Worm (Caenorhabditis elegans) whole organism, L4 larva: ENCODE data around the gene F36D3.8.

ENCODE experiments used
- D1046.2 ChIP-seq: fragments of 200-800 bp; sonication (Bioruptor generic); IDR thresholded peaks from 2 replicates; pipeline ENCODE4 v1.3.6; 2022; ENCODE audit warnings: missing genetic modification characterization, missing compliant biosample characterization
- ama-1 ChIP-seq: fragments of 150-350 bp; optimal IDR thresholded peaks from 2 replicates; lab custom pipeline; 2014; ENCODE audit warnings: inconsistent platforms, mixed read lengths
- ceh-62 ChIP-seq: sonication (generic microtip); optimal IDR thresholded peaks from 2 replicates; lab custom pipeline; 2017; ENCODE audit warnings: missing biosample characterization, missing genetic modification characterization
- daf-8 ChIP-seq: fragments of 200-800 bp; sonication (Bioruptor generic); IDR thresholded peaks from 2 replicates; pipeline ENCODE4 v1.3.6; 2022; ENCODE audit warnings: missing genetic modification characterization, missing compliant biosample characterization
- dmd-9 ChIP-seq: fragments of 200-800 bp; sonication (Bioruptor generic); IDR thresholded peaks from 2 replicates; pipeline ENCODE4 v1.3.6; 2022; ENCODE audit warnings: missing genetic modification reagents, missing genetic modification characterization, missing compliant biosample characterization
- dpl-1 ChIP-seq: fragments of 150-350 bp; optimal IDR thresholded peaks from 2 replicates; lab custom pipeline; 2014; ENCODE audit warnings: missing biosample characterization, missing genetic modification reagents, missing genetic modification characterization
- fos-1 ChIP-seq: fragments of 150-350 bp; optimal IDR thresholded peaks from 2 replicates; lab custom pipeline; 2014; ENCODE audit warnings: missing biosample characterization, missing genetic modification characterization
- lin-13 ChIP-seq: fragments of 150-350 bp; optimal IDR thresholded peaks from 2 replicates; lab custom pipeline; 2014; ENCODE audit warnings: missing biosample characterization, missing genetic modification reagents, missing genetic modification characterization
- mdl-1 ChIP-seq, 2 experiments: fragments of 150-350 bp in 1 of 2; sonication (generic microtip) in 1 of 2; optimal IDR thresholded peaks; 2 replicates each; lab custom pipeline; 2014 to 2017; ENCODE audit warnings: missing biosample characterization in 2 of 2, missing genetic modification characterization in 2 of 2
- nhr-28 ChIP-seq: fragments of 150-350 bp; optimal IDR thresholded peaks from 2 replicates; lab custom pipeline; 2014; ENCODE audit warnings: missing biosample characterization, missing genetic modification characterization
- pqm-1 ChIP-seq: sonication (generic microtip); optimal IDR thresholded peaks from 2 replicates; lab custom pipeline; 2017; ENCODE audit warnings: missing biosample characterization, missing genetic modification characterization
- zfp-2 ChIP-seq: sonication (generic microtip); optimal IDR thresholded peaks from 2 replicates; lab custom pipeline; 2016; ENCODE audit warnings: mild to moderate bottlenecking, missing genetic modification characterization, missing compliant biosample characterization

ce11 chrV:16522242-16522641 lies 4.7 kb upstream of the F36D3.8 start, which contains the start of gene srw-34:
- no peak for TF ChIP-seq dmd-9
- TF ChIP-seq dpl-1 (GFP tag; lab: Kevin White, UChicago) = no peak
- TF ChIP-seq fos-1 (tag; lab: Kevin White, UChicago) = no peak
- TF ChIP-seq zfp-2 (tag; lab: Kevin White, UChicago) = no peak
- no peak for TF ChIP-seq mdl-1 (tag; optimal IDR thresholded peaks at IDR 0.05; lab: Kevin White, UChicago)
- no peak for TF ChIP-seq ceh-62
- TF ChIP-seq lin-13 (GFP tag; lab: Kevin White, UChicago) = no peak
- no peak for TF ChIP-seq pqm-1 (tag; lab: Kevin White, UChicago)
- no peak for TF ChIP-seq daf-8 (GFP tag; lab: Robert Waterston, UW)
- TF ChIP-seq nhr-28 (tag; lab: Kevin White, UChicago) = no peak
- no peak for TF ChIP-seq D1046.2 (GFP tag; lab: Robert Waterston, UW)
- TF ChIP-seq ama-1 (lab: Kevin White, UChicago) = no peak
